Fruit fly (Drosophila melanogaster) whole organism, embryonic: ENCODE measurements around the gene I-2.

ENCODE experiments used
- Asciz ChIP-seq: fragments of 200-800 bp; sonication (Bioruptor generic); optimal IDR thresholded peaks from 2 replicates; lab custom pipeline; 2017; ENCODE audit warnings: missing biosample characterization, mild to moderate bottlenecking, missing genetic modification characterization, missing genetic modification reagents
- CG10209 ChIP-seq: fragments of 200-800 bp; sonication (Bioruptor generic); optimal IDR thresholded peaks from 3 replicates; lab custom pipeline; 2017; ENCODE audit warnings: missing biosample characterization, mild to moderate bottlenecking, missing genetic modification characterization, missing genetic modification reagents
- CG10959 ChIP-seq: fragments of 200-800 bp; sonication (Bioruptor generic); IDR thresholded peaks from 2 replicates; pipeline ENCODE4 v1.3.6; 2022; ENCODE audit warnings: missing biosample characterization, missing genetic modification characterization
- CG11695 ChIP-seq: fragments of 200-800 bp; sonication (Bioruptor generic); IDR thresholded peaks from 3 replicates; pipeline ENCODE4 v1.3.6; 2022; ENCODE audit warnings: missing biosample characterization, missing genetic modification characterization
- CG12071 ChIP-seq: fragments of 200-800 bp; sonication (Bioruptor generic); optimal IDR thresholded peaks from 3 replicates; lab custom pipeline; 2018; ENCODE audit warnings: missing biosample characterization, mild to moderate bottlenecking, missing genetic modification characterization
- CG13775 ChIP-seq: fragments of 200-800 bp; sonication (Bioruptor generic); optimal IDR thresholded peaks from 3 replicates; lab custom pipeline; 2017; ENCODE audit warnings: missing biosample characterization, mild to moderate bottlenecking, missing genetic modification characterization
- CG13894 ChIP-seq: fragments of 200-800 bp; sonication (Bioruptor generic); optimal IDR thresholded peaks from 3 replicates; lab custom pipeline; 2018; ENCODE audit warnings: missing biosample characterization, mild to moderate bottlenecking, missing genetic modification characterization, moderate library complexity
- CG15011 ChIP-seq: fragments of 200-800 bp; sonication (Bioruptor generic); optimal IDR thresholded peaks from 3 replicates; lab custom pipeline; 2018; ENCODE audit warnings: missing biosample characterization, mild to moderate bottlenecking, missing genetic modification characterization
- CG1529 ChIP-seq: fragments of 200-800 bp; sonication (Bioruptor generic); optimal IDR thresholded peaks from 3 replicates; lab custom pipeline; 2018; ENCODE audit warnings: missing biosample characterization, missing genetic modification characterization
- CG2116 ChIP-seq: fragments of 200-800 bp; sonication (Bioruptor generic); optimal IDR thresholded peaks from 3 replicates; lab custom pipeline; 2018; ENCODE audit warnings: missing biosample characterization, mild to moderate bottlenecking, missing genetic modification characterization
- CG2129 ChIP-seq: fragments of 200-800 bp; sonication (Bioruptor generic); IDR thresholded peaks from 2 replicates; pipeline ENCODE4 v1.3.6; 2022; ENCODE audit warnings: missing biosample characterization, missing genetic modification characterization; ENCODE audit not compliant: partially characterized antibody
- CG2678 ChIP-seq: fragments of 200-800 bp; sonication (Bioruptor generic); optimal IDR thresholded peaks from 3 replicates; lab custom pipeline; 2019; ENCODE audit warnings: missing biosample characterization, mild to moderate bottlenecking, missing genetic modification characterization, moderate library complexity
- CG2712 ChIP-seq: fragments of 200-800 bp; optimal IDR thresholded peaks from 3 replicates; lab custom pipeline; 2019; ENCODE audit warnings: missing biosample characterization, mild to moderate bottlenecking, missing genetic modification characterization, moderate library complexity
- CG3163 ChIP-seq: fragments of 200-800 bp; sonication (Bioruptor generic); optimal IDR thresholded peaks from 3 replicates; lab custom pipeline; 2016; ENCODE audit warnings: missing biosample characterization, missing genetic modification characterization
- CG3726 ChIP-seq: fragments of 200-800 bp; sonication (Bioruptor generic); IDR thresholded peaks from 3 replicates; pipeline ENCODE4, ENCODE4 v1.3.6; 2022; ENCODE audit warnings: missing biosample characterization, missing genetic modification characterization
- CG4730 ChIP-seq: fragments of 200-800 bp; sonication (Bioruptor generic); IDR thresholded peaks from 2 replicates; pipeline ENCODE4 v1.3.6; 2022; ENCODE audit warnings: missing biosample characterization, missing genetic modification characterization
- CG7839 ChIP-seq: fragments of 200-800 bp; sonication (Bioruptor generic); optimal IDR thresholded peaks from 3 replicates; lab custom pipeline; 2018; ENCODE audit warnings: missing biosample characterization, mild to moderate bottlenecking, missing genetic modification characterization, moderate library complexity
- CG8924 ChIP-seq: fragments of 200-800 bp; optimal IDR thresholded peaks from 3 replicates; lab custom pipeline; 2019; ENCODE audit warnings: missing biosample characterization, mild to moderate bottlenecking, missing genetic modification characterization, moderate library complexity
- CkIIα-i1 ChIP-seq: fragments of 200-800 bp; sonication (Bioruptor generic); IDR thresholded peaks from 2 replicates; pipeline ENCODE4 v1.3.6; 2022; ENCODE audit warnings: missing biosample characterization, missing genetic modification characterization
- D19A ChIP-seq: fragments of 200-800 bp; optimal IDR thresholded peaks from 3 replicates; lab custom pipeline; 2019; ENCODE audit warnings: missing biosample characterization, mild to moderate bottlenecking, missing genetic modification characterization, moderate library complexity
- Dad ChIP-seq: fragments of 200-800 bp; sonication (Bioruptor generic); optimal IDR thresholded peaks from 3 replicates; lab custom pipeline; 2016; ENCODE audit warnings: missing biosample characterization, missing genetic modification characterization
- Drgx ChIP-seq: fragments of 200-800 bp; sonication (Bioruptor generic); IDR thresholded peaks from 2 replicates; pipeline ENCODE4 v1.3.6; 2022; ENCODE audit warnings: missing biosample characterization, missing genetic modification characterization
- Elba2 ChIP-seq: fragments of 200-800 bp; sonication (Bioruptor generic); optimal IDR thresholded peaks from 3 replicates; lab custom pipeline; 2016; ENCODE audit warnings: missing biosample characterization, missing genetic modification characterization
- Fer1 ChIP-seq: fragments of 200-800 bp; sonication (Bioruptor generic); optimal IDR thresholded peaks from 2 replicates; lab custom pipeline; 2017; ENCODE audit warnings: missing biosample characterization, mild to moderate bottlenecking, missing genetic modification characterization
- Gsc ChIP-seq: fragments of 200-800 bp; sonication (Bioruptor generic); IDR thresholded peaks from 2 replicates; pipeline ENCODE4 v1.3.6; 2022; ENCODE audit warnings: missing biosample characterization, missing genetic modification characterization
- HHEX ChIP-seq: fragments of 200-800 bp; sonication (Bioruptor generic); optimal IDR thresholded peaks from 3 replicates; lab custom pipeline; 2017; ENCODE audit warnings: missing biosample characterization, mild to moderate bottlenecking, missing genetic modification characterization, missing genetic modification reagents
- HLH54F ChIP-seq: fragments of 200-800 bp; sonication (Bioruptor generic); optimal IDR thresholded peaks from 3 replicates; lab custom pipeline; 2016; ENCODE audit warnings: missing biosample characterization, missing genetic modification characterization
- Hand ChIP-seq: fragments of 200-800 bp; sonication (Bioruptor generic); optimal IDR thresholded peaks from 2 replicates; lab custom pipeline; 2017; ENCODE audit warnings: mild to moderate bottlenecking, missing biosample characterization, missing genetic modification reagents, missing genetic modification characterization
- Jarid2 ChIP-seq: fragments of 200-800 bp; sonication (Bioruptor generic); optimal IDR thresholded peaks from 3 replicates; lab custom pipeline; 2017; ENCODE audit warnings: mild to moderate bottlenecking, missing biosample characterization, missing genetic modification reagents, missing genetic modification characterization
- Mrtf ChIP-seq: fragments of 200-800 bp; sonication (Bioruptor generic); IDR thresholded peaks from 3 replicates; pipeline ENCODE4 v1.3.6; 2022; ENCODE audit warnings: missing biosample characterization, missing genetic modification characterization
- Myb ChIP-seq: fragments of 200-800 bp; sonication (Bioruptor generic); optimal IDR thresholded peaks from 2 replicates; lab custom pipeline; 2016; ENCODE audit warnings: missing biosample characterization, missing genetic modification characterization
- Six4 ChIP-seq: fragments of 200-800 bp; sonication (Bioruptor generic); optimal IDR thresholded peaks from 2 replicates; lab custom pipeline; 2016; ENCODE audit warnings: missing biosample characterization, missing genetic modification characterization
- Sox100B ChIP-seq: fragments of 200-800 bp; sonication (Bioruptor generic); optimal IDR thresholded peaks from 3 replicates; lab custom pipeline; 2018; ENCODE audit warnings: missing biosample characterization, mild to moderate bottlenecking, missing genetic modification characterization
- Ssrp ChIP-seq: fragments of 200-800 bp; sonication (Bioruptor generic); optimal IDR thresholded peaks from 2 replicates; lab custom pipeline; 2018; ENCODE audit warnings: missing biosample characterization, mild to moderate bottlenecking, missing genetic modification characterization, moderate library complexity
- al ChIP-seq: fragments of 200-800 bp; sonication (Bioruptor generic); IDR thresholded peaks from 2 replicates; pipeline ENCODE4 v1.3.6; 2022; ENCODE audit warnings: missing biosample characterization, missing genetic modification characterization
- btn ChIP-seq: fragments of 200-800 bp; sonication (Bioruptor generic); optimal IDR thresholded peaks from 2 replicates; lab custom pipeline; 2016; ENCODE audit warnings: missing biosample characterization, missing genetic modification characterization
- crp ChIP-seq, 2 experiments: fragments of 200-800 bp; sonication (Bioruptor generic); optimal IDR thresholded peaks; 2 replicates in 1 of 2; 3 replicates in 1 of 2; lab custom pipeline; 2017; ENCODE audit warnings: missing biosample characterization in 2 of 2, missing genetic modification characterization in 2 of 2, mild to moderate bottlenecking in 1 of 2, moderate library complexity in 1 of 2
- da ChIP-seq: fragments of 200-800 bp; sonication (Bioruptor generic); optimal IDR thresholded peaks from 2 replicates; lab custom pipeline; 2016; ENCODE audit warnings: missing biosample characterization, missing genetic modification characterization
- ewg ChIP-seq: fragments of 200-800 bp; sonication (Bioruptor generic); optimal IDR thresholded peaks from 3 replicates; lab custom pipeline; 2017; ENCODE audit warnings: mild to moderate bottlenecking, missing biosample characterization, missing genetic modification reagents, missing genetic modification characterization
- exex ChIP-seq: fragments of 200-800 bp; sonication (Bioruptor generic); optimal IDR thresholded peaks from 4 replicates; lab custom pipeline; 2018; ENCODE audit warnings: missing biosample characterization, mild to moderate bottlenecking, missing genetic modification characterization, moderate library complexity
- hth ChIP-seq: fragments of >200 bp; optimal IDR thresholded peaks from 2 replicates; lab custom pipeline; 2017; ENCODE audit warnings: inconsistent platforms
- ken ChIP-seq: fragments of 200-800 bp; sonication (Bioruptor generic); IDR thresholded peaks from 3 replicates; pipeline ENCODE4 v1.3.6; 2022; ENCODE audit warnings: missing biosample characterization, missing genetic modification characterization
- nerfin-2 ChIP-seq: fragments of 200-800 bp; sonication (Bioruptor generic); IDR thresholded peaks from 2 replicates; pipeline ENCODE4 v1.3.6; 2022; ENCODE audit warnings: missing biosample characterization, missing genetic modification characterization; ENCODE audit not compliant: partially characterized antibody
- odd ChIP-seq: fragments of 200-800 bp; sonication (Bioruptor generic); optimal IDR thresholded peaks from 2 replicates; lab custom pipeline; 2017; ENCODE audit warnings: missing biosample characterization, mild to moderate bottlenecking, missing genetic modification characterization
- pita ChIP-seq: fragments of 200-800 bp; sonication (Bioruptor generic); optimal IDR thresholded peaks from 2 replicates; lab custom pipeline; 2017; ENCODE audit warnings: missing biosample characterization, mild to moderate bottlenecking, missing genetic modification characterization
- pzg ChIP-seq: fragments of 200-800 bp; sonication (Bioruptor generic); optimal IDR thresholded peaks from 3 replicates; lab custom pipeline; 2018; ENCODE audit warnings: missing biosample characterization, mild to moderate bottlenecking, missing genetic modification characterization, moderate library complexity
- repo ChIP-seq: fragments of 200-800 bp; sonication (Bioruptor generic); optimal IDR thresholded peaks from 2 replicates; lab custom pipeline; 2016; ENCODE audit warnings: missing biosample characterization, missing genetic modification characterization
- sc ChIP-seq, 3 experiments: fragments of >200 bp in 2 of 3; fragments of 200-800 bp in 1 of 3; sonication (Bioruptor generic) in 1 of 3; optimal IDR thresholded peaks; 2 replicates in 2 of 3; 3 replicates in 1 of 3; lab custom pipeline; 2017; ENCODE audit warnings: mild to moderate bottlenecking in 1 of 3, missing biosample characterization in 1 of 3, missing genetic modification characterization in 1 of 3, missing genetic modification reagents in 1 of 3
- sisA ChIP-seq: fragments of 200-800 bp; sonication (Bioruptor generic); IDR thresholded peaks from 2 replicates; pipeline ENCODE4 v1.3.6; 2022; ENCODE audit warnings: missing biosample characterization, missing genetic modification characterization
- z ChIP-seq: fragments of 200-800 bp; sonication (Bioruptor generic); IDR thresholded peaks from 3 replicates; pipeline ENCODE4 v1.3.6; 2022; ENCODE audit warnings: missing biosample characterization, missing genetic modification characterization

Gene I-2

dm6 chr3L:9847420-9847977 is 10.9 kb upstream of the I-2 start (continued):
- TF ChIP-seq CG15011 (GFP tag; lab: Kevin White, UChicago) (peak; percentile 13), btn (no peak), CG2678 (tag; lab: Kevin White, UChicago) (peak; percentile 69), nerfin-2 (GFP tag; lab: Robert Waterston, UW) (no peak), Ssrp (no peak), CG13894 (tag; lab: Kevin White, UChicago) (peak; percentile 16), CG10959 (no peak), Jarid2 (GFP tag; lab: Kevin White, UChicago) (no peak), CkIIα-i1 (GFP tag; lab: Robert Waterston, UW) (no peak), sc (optimal IDR thresholded peaks at IDR 0.05; lab: Kevin White, UChicago) (no peak), sc (GFP tag; optimal IDR thresholded peaks at IDR 0.05; lab: Kevin White, UChicago) (no peak), HLH54F (GFP tag; lab: Kevin White, UChicago) (peak; percentile 38), ewg (GFP tag; lab: Kevin White, UChicago) (no peak), CG12071 (GFP tag; lab: Kevin White, UChicago) (peak; percentile 36), exex (tag; lab: Kevin White, UChicago) (no peak), Hand (GFP tag; lab: Kevin White, UChicago) (no peak), CG13775 (GFP tag; lab: Kevin White, UChicago) (no peak), CG3726 (GFP tag; lab: Robert Waterston, UW) (no peak), odd (GFP tag; lab: Kevin White, UChicago) (no peak), Sox100B (peak; percentile 30), CG2116 (GFP tag; lab: Kevin White, UChicago) (no peak), HHEX (GFP tag; lab: Kevin White, UChicago) (peak; percentile 23), crp (GFP tag; optimal IDR thresholded peaks at IDR 0.05; lab: Kevin White, UChicago) (no peak), CG11695 (GFP tag; lab: Robert Waterston, UW) (0 out of 3 replicates have a peak, but pooled peaks have one; percentile 8), pita (GFP tag; lab: Kevin White, UChicago) (no peak), pzg (no peak), CG3163 (GFP tag; lab: Kevin White, UChicago) (no peak), Elba2 (no peak), Gsc (GFP tag; lab: Robert Waterston, UW) (no peak), CG2129 (GFP tag; lab: Robert Waterston, UW) (no peak), repo (no peak), CG2712 (peak; percentile 28), ken (GFP tag; lab: Robert Waterston, UW) (no peak), Six4 (GFP tag; lab: Kevin White, UChicago) (no peak), D19A (peak; percentile 94), Asciz (peak; percentile 15), sisA (GFP tag; lab: Robert Waterston, UW) (peak; percentile 35; the same call in 1 of the 2 replicates), Drgx (GFP tag; lab: Robert Waterston, UW) (no peak), z (GFP tag; lab: Robert Waterston, UW) (no peak; the same call in 2 of the 3 replicates), CG1529 (no peak), Fer1 (GFP tag; lab: Kevin White, UChicago) (peak; percentile 60), hth (lab: Kevin White, UChicago) (no peak), CG8924 (tag; lab: Kevin White, UChicago) (peak; percentile 41), Mrtf (GFP tag; lab: Robert Waterston, UW) (peak; percentile 9; the same call in 1 of the 3 replicates), Dad (GFP tag; lab: Kevin White, UChicago) (no peak), al (GFP tag; lab: Robert Waterston, UW) (peak; percentile 56; the same call in 1 of the 2 replicates), CG10209 (GFP tag; lab: Kevin White, UChicago) (peak; percentile 46), CG4730 (GFP tag; lab: Robert Waterston, UW) (no peak), CG7839 (peak; percentile 57), Myb (GFP tag; lab: Kevin White, UChicago) (no peak), da (no peak)
